Worm (Caenorhabditis elegans): ENCODE data around the gene clec-86.

clec-86 gene

ce11 chrX:7181627-7182026 lies 42.0 kb downstream of the clec-86 start (continued):
- no peak for TF ChIP-seq fos-1 (tag; optimal IDR thresholded peaks at IDR 0.05)
- TF ChIP-seq nhr-23 (tag; optimal IDR thresholded peaks at IDR 0.05): peak; percentile 98
- peak; percentile 66 for TF ChIP-seq nfya-1 (tag; optimal IDR thresholded peaks at IDR 0.05; ENCODE audit: insufficient read depth)
- peak; percentile 22 to 80 (median 40) for TF ChIP-seq elt-3 (tag; optimal IDR thresholded peaks at IDR 0.05)
- no peak for TF ChIP-seq ZK546.5 (tag; optimal IDR thresholded peaks at IDR 0.05)
- peak; percentile 69 for TF ChIP-seq lin-39 (tag; optimal IDR thresholded peaks at IDR 0.05)
- no peak for TF ChIP-seq hmg-11 (tag; optimal IDR thresholded peaks at IDR 0.05)
- peak; percentile 13 for TF ChIP-seq lin-15B (tag; optimal IDR thresholded peaks at IDR 0.05)
- TF ChIP-seq aly-2 (tag; optimal IDR thresholded peaks at IDR 0.05): peak; percentile 67
- peak; percentile 74 for TF ChIP-seq egl-27 (tag; optimal IDR thresholded peaks at IDR 0.05)
- peak; percentile 96 for TF ChIP-seq nhr-25 (tag; optimal IDR thresholded peaks at IDR 0.05)
- peak; percentile 12 for TF ChIP-seq mdl-1 (tag; optimal IDR thresholded peaks at IDR 0.05)
- peak; percentile 93 for TF ChIP-seq ceh-28 (tag; optimal IDR thresholded peaks at IDR 0.05)
- no peak for TF ChIP-seq ceh-9 (tag; optimal IDR thresholded peaks at IDR 0.05)
- TF ChIP-seq nhr-76 (tag; optimal IDR thresholded peaks at IDR 0.05): peak; percentile 73

- TF ChIP-seq jun-1 (tag; optimal IDR thresholded peaks at IDR 0.05): no peak
- no peak for TF ChIP-seq fos-1 (tag; optimal IDR thresholded peaks at IDR 0.05)
- TF ChIP-seq nhr-77 (tag; optimal IDR thresholded peaks at IDR 0.05): no peak
- TF ChIP-seq nfya-1 (tag; optimal IDR thresholded peaks at IDR 0.05; ENCODE audit: insufficient read depth): no peak
Measured at ce11 chrX:7187602-7188001, 47.9 kb downstream of the clec-86 start, which contains the start of gene C55B6.4. Gene C55B6.4 (minus strand): TSS chrX:7187702.
